Fruit fly (Drosophila melanogaster) whole organism, wandering third instar larva: ENCODE results near the gene janA.

ENCODE experiments used
- Abd-B ChIP-seq: fragments of >200 bp; optimal IDR thresholded peaks from 2 replicates; lab custom pipeline; 2017; ENCODE audit warnings: missing biosample characterization, missing genetic modification characterization
- CrebA ChIP-seq: fragments of 200-800 bp; sonication (Bioruptor generic); optimal IDR thresholded peaks from 2 replicates; lab custom pipeline; 2016; ENCODE audit warnings: missing biosample characterization, mild to moderate bottlenecking, missing genetic modification characterization, borderline replicate concordance
- Mio ChIP-seq: sonication (Bioruptor generic); optimal IDR thresholded peaks from 2 replicates; lab custom pipeline; 2016; ENCODE audit warnings: missing biosample characterization, missing genetic modification characterization
- Rel ChIP-seq, 2 experiments: fragments of 200-800 bp; sonication (Bioruptor generic) in 1 of 2; optimal IDR thresholded peaks; 2 replicates in 1 of 2; 3 replicates in 1 of 2; lab custom pipeline; 2016 to 2019; ENCODE audit warnings: mild to moderate bottlenecking in 2 of 2, missing biosample characterization in 2 of 2, missing genetic modification characterization in 2 of 2, moderate library complexity in 1 of 2
- Vsx2 ChIP-seq: fragments of 200-300, 225-300 bp; sonication (Bioruptor generic); optimal IDR thresholded peaks from 2 replicates; lab custom pipeline; 2018; ENCODE audit warnings: missing biosample characterization, missing genetic modification characterization; ENCODE audit not compliant: partially characterized antibody
- brk ChIP-seq: fragments of 200-800 bp; sonication (Bioruptor generic); optimal IDR thresholded peaks from 2 replicates; lab custom pipeline; 2016; ENCODE audit warnings: missing biosample characterization, mild to moderate bottlenecking, missing genetic modification characterization
- dsf ChIP-seq: sonication (Bioruptor generic); optimal IDR thresholded peaks from 2 replicates; lab custom pipeline; 2016; ENCODE audit warnings: missing biosample characterization, missing genetic modification characterization, borderline replicate concordance
- woc ChIP-seq: sonication (Bioruptor generic); optimal IDR thresholded peaks from 2 replicates; lab custom pipeline; 2016; ENCODE audit warnings: missing biosample characterization, mild to moderate bottlenecking, missing genetic modification characterization

DNA sequence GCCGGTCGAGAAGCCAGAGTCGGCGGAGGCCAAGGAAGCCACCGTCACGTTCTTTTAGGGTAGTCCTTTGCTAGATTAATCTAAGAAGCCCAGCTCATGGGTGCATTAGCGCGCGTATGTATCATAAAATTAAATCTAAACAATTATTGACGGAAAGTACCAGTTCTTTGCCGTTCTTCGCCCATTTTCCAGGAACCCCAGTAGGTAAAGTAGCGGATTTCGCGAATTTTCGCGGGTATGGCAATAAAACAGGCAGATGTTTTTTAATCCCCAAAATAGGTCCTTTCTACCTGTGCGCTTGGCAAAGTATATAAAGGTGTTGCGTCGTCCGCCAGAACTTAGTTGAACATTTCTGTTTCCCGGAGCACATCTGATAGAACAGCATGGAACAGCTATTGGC, 1.5 kb upstream of the janA start:
- no peak for TF ChIP-seq Mio (GFP tag; lab: Kevin White, UChicago)
- no peak for TF ChIP-seq woc
- no peak for TF ChIP-seq Vsx2
- TF ChIP-seq Rel (GFP tag; optimal IDR thresholded peaks at IDR 0.05; lab: Kevin White, UChicago) = no peak
- TF ChIP-seq Rel (tag; optimal IDR thresholded peaks at IDR 0.05; lab: Kevin White, UChicago) = no peak
- TF ChIP-seq dsf = no peak
- no peak for TF ChIP-seq CrebA (GFP tag; lab: Kevin White, UChicago)
- no peak for TF ChIP-seq brk (GFP tag; lab: Kevin White, UChicago)
- TF ChIP-seq Abd-B (GFP tag; lab: Kevin White, UChicago) = no peak
